Worm (Caenorhabditis elegans) whole organism, L2 larva: Measurements from ENCODE around the gene dph-3.

Source experiments
- elt-3 ChIP-seq: sonication (generic microtip); optimal IDR thresholded peaks from 2 replicates; lab custom pipeline; 2017; ENCODE audit warnings: missing biosample characterization, missing genetic modification characterization
- sma-9 ChIP-seq, 2 experiments: fragments of 150-350 bp in 1 of 2; sonication (generic microtip) in 1 of 2; optimal IDR thresholded peaks; 2 replicates each; lab custom pipeline; 2014 to 2016; ENCODE audit warnings: missing genetic modification characterization in 2 of 2, mild to moderate bottlenecking in 1 of 2, missing biosample characterization in 1 of 2, missing compliant biosample characterization in 1 of 2, missing genetic modification reagents in 1 of 2, moderate library complexity in 1 of 2

- TF ChIP-seq sma-9 (GFP tag; optimal IDR thresholded peaks at IDR 0.05; lab: Kevin White, UChicago) (no peak), sma-9 (tag; optimal IDR thresholded peaks at IDR 0.05; lab: Kevin White, UChicago) (no peak), elt-3 (tag; lab: Kevin White, UChicago) (no peak)
Observed at ce11 chrIV:9690644-9691043, 16.3 kb upstream of the dph-3 start, which contains the start of gene sdz-36.
